Worm (Caenorhabditis elegans): ENCODE data around the gene srd-64.

DNA sequence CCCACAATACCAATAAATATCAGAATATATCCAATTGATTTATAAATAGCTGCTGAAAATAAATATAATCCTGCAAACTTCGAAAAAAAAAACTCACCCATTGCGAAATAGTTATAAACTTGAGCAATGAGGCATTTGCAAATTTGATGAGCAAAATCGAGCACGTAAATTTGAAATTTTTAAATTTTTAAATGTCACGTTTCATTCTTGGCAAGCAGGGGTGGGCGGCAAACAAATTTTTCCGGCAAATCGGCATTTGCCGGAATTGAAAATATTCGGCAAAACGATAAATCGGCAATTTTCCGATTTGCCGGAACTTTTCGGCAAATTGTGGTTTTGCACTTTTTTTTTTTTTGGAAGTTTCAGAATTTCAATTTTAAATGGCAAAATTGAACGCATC lies 5.0 kb downstream of the srd-64 start, which contains the start of gene Y22D7AR.14:
- TF ChIP-seq C04F5.9 (tag; optimal IDR thresholded peaks at IDR 0.05) = no peak
- no peak for TF ChIP-seq tbx-2 (tag; optimal IDR thresholded peaks at IDR 0.05)
- no peak for TF ChIP-seq mdl-1 (tag; optimal IDR thresholded peaks at IDR 0.05)
- no peak for TF ChIP-seq ama-1 (optimal IDR thresholded peaks at IDR 0.05)
- TF ChIP-seq lsy-2 (tag; optimal IDR thresholded peaks at IDR 0.05) = no peak
- TF ChIP-seq mep-1 (tag; optimal IDR thresholded peaks at IDR 0.05) = no peak
- TF ChIP-seq pqm-1 (tag; optimal IDR thresholded peaks at IDR 0.05) = no peak
- no peak for TF ChIP-seq lin-39 (tag; optimal IDR thresholded peaks at IDR 0.05)
- TF ChIP-seq ceh-82 (tag; optimal IDR thresholded peaks at IDR 0.05) = no peak
- no peak for TF ChIP-seq unc-62 (GFP tag; optimal IDR thresholded peaks at IDR 0.05)

All from whole organism, L1 larva.